Fruit fly (Drosophila melanogaster) S2 (cell line): ENCODE data around the gene Rpn9.

Source experiments
- CG8478 ChIP-seq: fragments of >200 bp; optimal IDR thresholded peaks from 2 replicates; lab custom pipeline; 2018
- CTCF ChIP-seq, 2 experiments: fragments of >200 bp; optimal IDR thresholded peaks; 2 replicates each; lab custom pipeline; 2018

DNA sequence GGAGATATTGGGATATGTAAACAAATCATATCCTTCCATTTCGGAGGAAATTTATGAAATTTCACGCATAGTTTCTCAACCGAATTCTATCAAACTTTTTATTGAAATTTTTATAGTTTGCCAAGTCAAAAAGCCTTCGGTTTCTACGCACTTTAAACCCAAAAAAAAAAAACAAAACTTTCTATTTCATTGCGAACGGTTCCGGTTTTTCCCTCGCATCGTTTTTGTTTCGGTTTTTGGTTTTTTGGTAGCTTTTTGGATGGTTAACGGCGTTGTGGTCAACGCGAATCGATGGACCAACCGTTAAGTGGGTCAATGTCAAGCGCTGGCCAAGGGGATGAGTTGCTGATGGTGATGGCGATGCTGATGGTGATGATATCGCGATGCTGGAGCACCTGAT is 7.7 kb upstream of the Rpn9 start:
- no peak for TF ChIP-seq CG8478 (lab: Kevin White, UChicago)
- no peak for TF ChIP-seq CTCF (optimal IDR thresholded peaks at IDR 0.05; lab: Kevin White, UChicago)
